Worm (Caenorhabditis elegans) whole organism, mixed stage, embryonic: ENCODE results near the gene K06A9.3.

ENCODE experiments used
- cnd-1 ChIP-seq: fragments of 200-800 bp; sonication (Bioruptor generic); optimal IDR thresholded peaks from 2 replicates; lab custom pipeline; 2018; ENCODE audit warnings: mild to moderate bottlenecking, missing genetic modification characterization, missing compliant biosample characterization
- lin-13 ChIP-seq: fragments of 150-350 bp; optimal IDR thresholded peaks from 2 replicates; lab custom pipeline; 2014; ENCODE audit warnings: missing biosample characterization, missing genetic modification characterization
- nhr-12 ChIP-seq: fragments of 150-350 bp; optimal IDR thresholded peaks from 2 replicates; lab custom pipeline; 2014; ENCODE audit warnings: missing biosample characterization, missing genetic modification characterization
- nhr-2 ChIP-seq: fragments of 150-350 bp; optimal IDR thresholded peaks from 2 replicates; lab custom pipeline; 2014; ENCODE audit warnings: missing biosample characterization, missing genetic modification characterization
- nhr-237 ChIP-seq: fragments of 150-350 bp; optimal IDR thresholded peaks from 2 replicates; lab custom pipeline; 2014; ENCODE audit warnings: missing biosample characterization, missing genetic modification characterization
- nhr-28 ChIP-seq: fragments of 150-350 bp; optimal IDR thresholded peaks from 2 replicates; lab custom pipeline; 2014; ENCODE audit warnings: missing biosample characterization, missing genetic modification characterization
- sptf-1 ChIP-seq: sonication (generic microtip); optimal IDR thresholded peaks from 2 replicates; lab custom pipeline; 2017; ENCODE audit warnings: mild to moderate bottlenecking, missing genetic modification characterization, moderate library complexity, missing compliant biosample characterization
- unc-39 ChIP-seq: fragments of 150-350 bp; optimal IDR thresholded peaks from 2 replicates; lab custom pipeline; 2014; ENCODE audit warnings: missing biosample characterization, missing genetic modification characterization

ce11 chrX:1517519-1517918 lies 17.6 kb downstream of the K06A9.3 start:
- TF ChIP-seq nhr-2 (no peak), cnd-1 (tag; lab: Kevin White, UChicago) (no peak), nhr-237 (tag; lab: Kevin White, UChicago) (no peak), unc-39 (tag; lab: Kevin White, UChicago) (no peak), nhr-12 (tag; lab: Kevin White, UChicago) (no peak), lin-13 (no peak), nhr-28 (no peak), sptf-1 (tag; lab: Kevin White, UChicago) (no peak)
